Fruit fly (Drosophila melanogaster) whole organism, prepupa: Measurements from ENCODE around the gene mRpS23.

Experiments
- CG10669 ChIP-seq: fragments of 200-800 bp; sonication (Bioruptor generic); optimal IDR thresholded peaks from 3 replicates; lab custom pipeline; 2018; ENCODE audit warnings: missing biosample characterization, mild to moderate bottlenecking, missing genetic modification characterization, moderate library complexity
- CG16779 ChIP-seq: fragments of 200-800 bp; sonication (Bioruptor generic); optimal IDR thresholded peaks from 3 replicates; lab custom pipeline; 2017; ENCODE audit warnings: missing biosample characterization, mild to moderate bottlenecking, missing genetic modification characterization
- CG31627 ChIP-seq: fragments of 200-800 bp; sonication (Bioruptor generic); optimal IDR thresholded peaks from 3 replicates; lab custom pipeline; 2016; ENCODE audit warnings: missing biosample characterization, missing genetic modification characterization
- CG6276 ChIP-seq: fragments of 200-800 bp; sonication (Bioruptor generic); optimal IDR thresholded peaks from 2 replicates; lab custom pipeline; 2017; ENCODE audit warnings: missing biosample characterization, mild to moderate bottlenecking, missing genetic modification characterization
- CG6808 ChIP-seq: fragments of 200-800 bp; sonication (Bioruptor generic); optimal IDR thresholded peaks from 3 replicates; lab custom pipeline; 2017; ENCODE audit warnings: missing biosample characterization, missing genetic modification characterization, mild to moderate bottlenecking, moderate library complexity, missing genetic modification reagents
- Ets96B ChIP-seq: fragments of 200-800 bp; optimal IDR thresholded peaks from 2 replicates; lab custom pipeline; 2019; ENCODE audit warnings: missing biosample characterization, mild to moderate bottlenecking, missing genetic modification characterization, moderate library complexity
- Hr38 ChIP-seq: sonication (Bioruptor generic); optimal IDR thresholded peaks from 2 replicates; lab custom pipeline; 2016; ENCODE audit warnings: missing biosample characterization, missing genetic modification characterization
- acj6 ChIP-seq: fragments of 200-800 bp; sonication (Bioruptor generic); optimal IDR thresholded peaks from 3 replicates; lab custom pipeline; 2016; ENCODE audit warnings: missing biosample characterization, missing genetic modification characterization
- cyc ChIP-seq: fragments of 200-800 bp; sonication (Bioruptor generic); optimal IDR thresholded peaks from 3 replicates; lab custom pipeline; 2016; ENCODE audit warnings: missing biosample characterization, missing genetic modification characterization
- svp ChIP-seq: fragments of 200-800 bp; sonication (Bioruptor generic); peaks from one replicate; lab custom pipeline; 2016; ENCODE audit warnings: missing biosample characterization, missing genetic modification characterization

mRpS23 gene

dm6 chr2L:13790715-13791114 lies 44.2 kb downstream of the mRpS23 start, which contains the start of gene CG16863:
CG16863 (plus strand) TSS chr2L:13790959.
- no peak for TF ChIP-seq CG6276
- TF ChIP-seq Hr38 (GFP tag; lab: Kevin White, UChicago): no peak
- TF ChIP-seq CG31627 (GFP tag; lab: Kevin White, UChicago): no peak
- TF ChIP-seq CG16779: no peak
- TF ChIP-seq CG10669 (GFP tag; lab: Kevin White, UChicago): no peak
- TF ChIP-seq svp: no peak
- no peak for TF ChIP-seq cyc (GFP tag; lab: Kevin White, UChicago)
- TF ChIP-seq acj6: no peak
- TF ChIP-seq Ets96B (tag; lab: Kevin White, UChicago): no peak
- no peak for TF ChIP-seq CG6808 (GFP tag; lab: Kevin White, UChicago)
